Fruit fly (Drosophila melanogaster) whole organism, embryonic: ENCODE results near the gene CG15514.

ENCODE experiments used
- Atf-2 ChIP-seq: fragments of 200-800 bp; sonication (Bioruptor generic); optimal IDR thresholded peaks from 2 replicates; lab custom pipeline; 2016; ENCODE audit warnings: missing biosample characterization, missing genetic modification characterization
- CG10431 ChIP-seq: fragments of 200-800 bp; sonication (Bioruptor generic); optimal IDR thresholded peaks from 3 replicates; lab custom pipeline; 2018; ENCODE audit warnings: missing biosample characterization, mild to moderate bottlenecking, missing genetic modification characterization
- CG12155 ChIP-seq: fragments of 200-800 bp; sonication (Bioruptor generic); optimal IDR thresholded peaks from 3 replicates; lab custom pipeline; 2016; ENCODE audit warnings: missing biosample characterization, missing genetic modification characterization
- CG12744 ChIP-seq: fragments of 200-800 bp; sonication (Bioruptor generic); optimal IDR thresholded peaks from 2 replicates; lab custom pipeline; 2016; ENCODE audit warnings: missing biosample characterization, missing genetic modification characterization
- CG14014 ChIP-seq: fragments of 200-800 bp; sonication (Bioruptor generic); IDR thresholded peaks from 2 replicates; pipeline ENCODE4 v1.3.6; 2022; ENCODE audit warnings: missing biosample characterization, missing genetic modification characterization
- CG17802 ChIP-seq: fragments of 200-800 bp; sonication (Bioruptor generic); optimal IDR thresholded peaks from 2 replicates; lab custom pipeline; 2018; ENCODE audit warnings: missing biosample characterization, mild to moderate bottlenecking, missing genetic modification characterization, moderate library complexity
- CG18619 ChIP-seq: fragments of 200-800 bp; sonication (Bioruptor generic); optimal IDR thresholded peaks from 3 replicates; lab custom pipeline; 2017; ENCODE audit warnings: missing biosample characterization, mild to moderate bottlenecking, missing genetic modification characterization
- CG2889 ChIP-seq: fragments of 200-800 bp; sonication (Bioruptor generic); IDR thresholded peaks from 3 replicates; pipeline ENCODE4 v1.3.6; 2022; ENCODE audit warnings: missing biosample characterization, missing genetic modification characterization
- CG32772 ChIP-seq: fragments of 200-800 bp; sonication (Bioruptor generic); IDR thresholded peaks from 2 replicates; pipeline ENCODE4 v1.3.6; 2022; ENCODE audit warnings: missing biosample characterization, missing genetic modification characterization
- CG33557 ChIP-seq: fragments of 200-800 bp; sonication (Bioruptor generic); optimal IDR thresholded peaks from 2 replicates; lab custom pipeline; 2019; ENCODE audit warnings: missing biosample characterization, mild to moderate bottlenecking, missing genetic modification characterization, moderate library complexity
- CG3995 ChIP-seq: fragments of 200-800 bp; sonication (Bioruptor generic); optimal IDR thresholded peaks from 3 replicates; lab custom pipeline; 2016; ENCODE audit warnings: missing biosample characterization, missing genetic modification characterization
- CG4328 ChIP-seq: fragments of 200-800 bp; sonication (Bioruptor generic); optimal IDR thresholded peaks from 3 replicates; lab custom pipeline; 2017; ENCODE audit warnings: missing biosample characterization, missing genetic modification reagents, missing genetic modification characterization
- CG6683 ChIP-seq: fragments of 200-800 bp; sonication (Bioruptor generic); optimal IDR thresholded peaks from 2 replicates; lab custom pipeline; 2017; ENCODE audit warnings: missing biosample characterization, mild to moderate bottlenecking, missing genetic modification characterization, missing genetic modification reagents
- CG7271 ChIP-seq: fragments of 200-800 bp; sonication (Bioruptor generic); optimal IDR thresholded peaks from 2 replicates; lab custom pipeline; 2018; ENCODE audit warnings: missing biosample characterization, mild to moderate bottlenecking, missing genetic modification characterization, moderate library complexity
- CG7372 ChIP-seq: fragments of 200-800 bp; sonication (Bioruptor generic); IDR thresholded peaks from 2 replicates; pipeline ENCODE4 v1.3.6; 2022; ENCODE audit warnings: missing biosample characterization, missing genetic modification characterization
- CG7786 ChIP-seq: fragments of 200-800 bp; sonication (Bioruptor generic); optimal IDR thresholded peaks from 2 replicates; lab custom pipeline; 2016; ENCODE audit warnings: missing biosample characterization, missing genetic modification characterization
- CG8281 ChIP-seq: fragments of 200-800 bp; sonication (Bioruptor generic); optimal IDR thresholded peaks from 2 replicates; lab custom pipeline; 2018; ENCODE audit warnings: missing biosample characterization, mild to moderate bottlenecking, missing genetic modification characterization, moderate library complexity
- CG8359 ChIP-seq: fragments of 200-800 bp; sonication (Bioruptor generic); optimal IDR thresholded peaks from 2 replicates; lab custom pipeline; 2017; ENCODE audit warnings: missing biosample characterization, mild to moderate bottlenecking, missing genetic modification characterization, borderline replicate concordance
- CG8388 ChIP-seq: fragments of 200-800 bp; sonication (Bioruptor generic); optimal IDR thresholded peaks from 2 replicates; lab custom pipeline; 2019; ENCODE audit warnings: missing biosample characterization, mild to moderate bottlenecking, missing genetic modification characterization, moderate library complexity
- CG9932 ChIP-seq: fragments of 200-800 bp; sonication (Bioruptor generic); IDR thresholded peaks from 2 replicates; pipeline ENCODE4 v1.3.6; 2022; ENCODE audit warnings: missing biosample characterization, missing genetic modification characterization
- CkIIα-i1 ChIP-seq: fragments of 200-800 bp; sonication (Bioruptor generic); IDR thresholded peaks from 2 replicates; pipeline ENCODE4 v1.3.6; 2022; ENCODE audit warnings: missing biosample characterization, missing genetic modification characterization
- Deaf1 ChIP-seq: fragments of 200-800 bp; optimal IDR thresholded peaks from 3 replicates; lab custom pipeline; 2019; ENCODE audit warnings: missing biosample characterization, mild to moderate bottlenecking, missing genetic modification characterization, moderate library complexity
- Dip3 ChIP-seq: fragments of 200-800 bp; sonication (Bioruptor generic); optimal IDR thresholded peaks from 3 replicates; lab custom pipeline; 2016; ENCODE audit warnings: missing biosample characterization, missing genetic modification characterization
- Dll ChIP-seq: fragments of 200-800 bp; sonication (Bioruptor generic); IDR thresholded peaks from 4 replicates; pipeline ENCODE4 v1.3.6; 2022; ENCODE audit warnings: missing biosample characterization, missing genetic modification characterization; ENCODE audit not compliant: partially characterized antibody
- Drgx ChIP-seq: fragments of 200-800 bp; sonication (Bioruptor generic); IDR thresholded peaks from 2 replicates; pipeline ENCODE4 v1.3.6; 2022; ENCODE audit warnings: missing biosample characterization, missing genetic modification characterization
- HLHmδ ChIP-seq: fragments of 200-800 bp; sonication (Bioruptor generic); optimal IDR thresholded peaks from 2 replicates; lab custom pipeline; 2018; ENCODE audit warnings: missing biosample characterization, mild to moderate bottlenecking, missing genetic modification characterization, moderate library complexity
- Hsf ChIP-seq: fragments of 200-800 bp; sonication (Bioruptor generic); optimal IDR thresholded peaks from 3 replicates; lab custom pipeline; 2016; ENCODE audit warnings: missing biosample characterization, missing genetic modification characterization
- Mrtf ChIP-seq: fragments of 200-800 bp; sonication (Bioruptor generic); IDR thresholded peaks from 3 replicates; pipeline ENCODE4 v1.3.6; 2022; ENCODE audit warnings: missing biosample characterization, missing genetic modification characterization
- Oli ChIP-seq: fragments of 200-800 bp; sonication (Bioruptor generic); optimal IDR thresholded peaks from 2 replicates; lab custom pipeline; 2018; ENCODE audit warnings: missing biosample characterization, mild to moderate bottlenecking, missing genetic modification characterization, moderate library complexity
- Ravus ChIP-seq: fragments of 200-800 bp; sonication (Bioruptor generic); IDR thresholded peaks from 2 replicates; pipeline ENCODE4 v1.3.6; 2022; ENCODE audit warnings: missing biosample characterization, missing genetic modification characterization
- Sox102F ChIP-seq: fragments of 200-800 bp; sonication (Bioruptor generic); optimal IDR thresholded peaks from 2 replicates; lab custom pipeline; 2018; ENCODE audit warnings: missing biosample characterization, mild to moderate bottlenecking, missing genetic modification characterization, moderate library complexity
- Spps ChIP-seq: fragments of 200-800 bp; sonication (Bioruptor generic); optimal IDR thresholded peaks from 2 replicates; lab custom pipeline; 2018; ENCODE audit warnings: missing biosample characterization, mild to moderate bottlenecking, missing genetic modification characterization
- Sry-β ChIP-seq: fragments of 200-800 bp; sonication (Bioruptor generic); optimal IDR thresholded peaks from 2 replicates; lab custom pipeline; 2018; ENCODE audit warnings: missing biosample characterization, mild to moderate bottlenecking, missing genetic modification characterization, moderate library complexity
- Stat92E ChIP-seq, 3 experiments: fragments of >200 bp in 2 of 3; fragments of 200-800 bp in 1 of 3; sonication (Bioruptor generic) in 1 of 3; optimal IDR thresholded peaks; 2 replicates each; lab custom pipeline; 2017 to 2019; ENCODE audit warnings: missing biosample characterization in 3 of 3, missing genetic modification characterization in 3 of 3, mild to moderate bottlenecking in 1 of 3, moderate library complexity in 1 of 3
- TFAM ChIP-seq: fragments of 200-800 bp; sonication (Bioruptor generic); optimal IDR thresholded peaks from 2 replicates; lab custom pipeline; 2017; ENCODE audit warnings: missing biosample characterization, missing genetic modification characterization, inconsistent platforms
- Xbp1 ChIP-seq: fragments of 200-800 bp; sonication (Bioruptor generic); optimal IDR thresholded peaks from 3 replicates; lab custom pipeline; 2016; ENCODE audit warnings: missing biosample characterization, mild to moderate bottlenecking, missing genetic modification characterization
- aop ChIP-seq: fragments of 200-800 bp; sonication (Bioruptor generic); IDR thresholded peaks from 2 replicates; pipeline ENCODE4 v1.3.6; 2022; ENCODE audit warnings: missing biosample characterization, missing genetic modification characterization
- cato ChIP-seq: fragments of 200-800 bp; sonication (Bioruptor generic); optimal IDR thresholded peaks from 2 replicates; lab custom pipeline; 2016; ENCODE audit warnings: missing biosample characterization, missing genetic modification characterization, borderline replicate concordance
- ewg ChIP-seq: fragments of 200-800 bp; sonication (Bioruptor generic); optimal IDR thresholded peaks from 3 replicates; lab custom pipeline; 2017; ENCODE audit warnings: mild to moderate bottlenecking, missing biosample characterization, missing genetic modification reagents, missing genetic modification characterization
- ftz-f1 ChIP-seq: fragments of 200-800 bp; sonication (Bioruptor generic); optimal IDR thresholded peaks from 2 replicates; lab custom pipeline; 2016; ENCODE audit warnings: missing biosample characterization, missing genetic modification characterization
- ind ChIP-seq: fragments of 200-800 bp; sonication (Bioruptor generic); optimal IDR thresholded peaks from 3 replicates; lab custom pipeline; 2016; ENCODE audit warnings: missing biosample characterization, missing genetic modification characterization
- inv ChIP-seq: fragments of 200-800 bp; sonication (Bioruptor generic); IDR thresholded peaks from 2 replicates; pipeline ENCODE4 v1.3.6; 2022; ENCODE audit warnings: missing biosample characterization, missing genetic modification characterization; ENCODE audit not compliant: partially characterized antibody
- jumu ChIP-seq: fragments of 200-800 bp; sonication (Bioruptor generic); optimal IDR thresholded peaks from 3 replicates; lab custom pipeline; 2016; ENCODE audit warnings: missing biosample characterization, missing genetic modification characterization
- kay ChIP-seq: fragments of 200-800 bp; sonication (Bioruptor generic); optimal IDR thresholded peaks from 2 replicates; lab custom pipeline; 2016; ENCODE audit warnings: missing biosample characterization, missing genetic modification characterization
- oc ChIP-seq: fragments of 200-800 bp; sonication (Bioruptor generic); optimal IDR thresholded peaks from 2 replicates; lab custom pipeline; 2018; ENCODE audit warnings: missing biosample characterization, mild to moderate bottlenecking, missing genetic modification characterization, moderate library complexity
- ro ChIP-seq: fragments of 200-800 bp; sonication (Bioruptor generic); IDR thresholded peaks from 2 replicates; pipeline ENCODE4 v1.3.6; 2022; ENCODE audit warnings: missing biosample characterization, missing genetic modification characterization
- schlank ChIP-seq: fragments of 200-800 bp; sonication (Bioruptor generic); optimal IDR thresholded peaks from 2 replicates; lab custom pipeline; 2018; ENCODE audit warnings: missing biosample characterization, mild to moderate bottlenecking, missing genetic modification characterization
- toy ChIP-seq: fragments of 200-800 bp; sonication (Bioruptor generic); IDR thresholded peaks from 2 replicates; pipeline ENCODE4 v1.3.6; 2022; ENCODE audit warnings: missing biosample characterization, missing genetic modification characterization
- unpg ChIP-seq: fragments of 200-800 bp; sonication (Bioruptor generic); optimal IDR thresholded peaks from 3 replicates; lab custom pipeline; 2018; ENCODE audit warnings: missing biosample characterization, mild to moderate bottlenecking, missing genetic modification characterization, moderate library complexity
- vvl ChIP-seq: fragments of 200-800 bp; sonication (Bioruptor generic); IDR thresholded peaks from 2 replicates; pipeline ENCODE4 v1.3.6; 2022; ENCODE audit warnings: missing biosample characterization, missing genetic modification characterization
- zen ChIP-seq: fragments of 200-800 bp; sonication (Bioruptor generic); optimal IDR thresholded peaks from 3 replicates; lab custom pipeline; 2018; ENCODE audit warnings: missing biosample characterization, mild to moderate bottlenecking, missing genetic modification characterization, moderate library complexity

The CG15514 gene

dm6 chr3R:29841293-29841791, 20.0 kb downstream of the CG15514 start, which contains the start of gene Cad99C (continued):
- no peak for TF ChIP-seq CG10431 (GFP tag; lab: Kevin White, UChicago)
- TF ChIP-seq CG9932 (GFP tag; lab: Robert Waterston, UW): no peak
- TF ChIP-seq Mrtf (GFP tag; lab: Robert Waterston, UW): no peak
- no peak for TF ChIP-seq CG8359 (GFP tag; lab: Kevin White, UChicago)
- TF ChIP-seq Spps (tag; lab: Kevin White, UChicago): no peak
- TF ChIP-seq kay (GFP tag; lab: Kevin White, UChicago): no peak
- TF ChIP-seq Stat92E (GFP tag; optimal IDR thresholded peaks at IDR 0.05; lab: Kevin White, UChicago): peak in 1 of 3 experiments; percentile 76
- TF ChIP-seq CG3995: no peak
- TF ChIP-seq CG8388: no peak
- TF ChIP-seq CG12155: peak; percentile 24
- no peak for TF ChIP-seq inv
- TF ChIP-seq CG33557 (GFP tag; lab: Kevin White, UChicago): no peak
- TF ChIP-seq CkIIα-i1 (GFP tag; lab: Robert Waterston, UW): no peak
- no peak for TF ChIP-seq CG7372 (GFP tag; lab: Robert Waterston, UW)
- TF ChIP-seq toy (GFP tag; lab: Robert Waterston, UW): no peak
- TF ChIP-seq TFAM (GFP tag; lab: Kevin White, UChicago): no peak
- peak; percentile 14 for TF ChIP-seq oc
- TF ChIP-seq jumu (GFP tag; lab: Kevin White, UChicago): no peak
- no peak for TF ChIP-seq Drgx (GFP tag; lab: Robert Waterston, UW)
- TF ChIP-seq CG4328: no peak
- TF ChIP-seq vvl (GFP tag; lab: Robert Waterston, UW): peak; percentile 66
- no peak for TF ChIP-seq CG17802 (tag; lab: Kevin White, UChicago)
- TF ChIP-seq Sox102F: no peak
- no peak for TF ChIP-seq ewg (GFP tag; lab: Kevin White, UChicago)
- TF ChIP-seq aop (GFP tag; lab: Robert Waterston, UW): no peak
- TF ChIP-seq Deaf1 (tag; lab: Kevin White, UChicago): peak; percentile 90
- no peak for TF ChIP-seq CG2889 (GFP tag; lab: Robert Waterston, UW)
- TF ChIP-seq Dll: no peak
- TF ChIP-seq CG32772 (GFP tag; lab: Robert Waterston, UW): no peak
- TF ChIP-seq cato (GFP tag; lab: Kevin White, UChicago): no peak
- TF ChIP-seq Oli (tag; lab: Kevin White, UChicago): no peak
- no peak for TF ChIP-seq ro (GFP tag; lab: Robert Waterston, UW)
- no peak for TF ChIP-seq CG6683 (GFP tag; lab: Kevin White, UChicago)
- no peak for TF ChIP-seq CG7786 (GFP tag; lab: Kevin White, UChicago)
- TF ChIP-seq ftz-f1 (GFP tag; lab: Kevin White, UChicago): peak; percentile 53
- no peak for TF ChIP-seq zen (tag; lab: Kevin White, UChicago)
- TF ChIP-seq Ravus: no peak
- TF ChIP-seq CG8281 (tag; lab: Kevin White, UChicago): no peak
- TF ChIP-seq Hsf (GFP tag; lab: Kevin White, UChicago): no peak
- TF ChIP-seq CG18619 (GFP tag; lab: Kevin White, UChicago): no peak
- TF ChIP-seq Dip3 (GFP tag; lab: Kevin White, UChicago): no peak
- TF ChIP-seq CG14014 (GFP tag; lab: Robert Waterston, UW): no peak
- no peak for TF ChIP-seq CG7271 (tag; lab: Kevin White, UChicago)
- no peak for TF ChIP-seq Sry-β (GFP tag; lab: Kevin White, UChicago)
- no peak for TF ChIP-seq unpg (GFP tag; lab: Kevin White, UChicago)
- TF ChIP-seq HLHmδ (GFP tag; lab: Kevin White, UChicago): no peak
- TF ChIP-seq Xbp1 (GFP tag; lab: Kevin White, UChicago): no peak
- TF ChIP-seq CG12744 (GFP tag; lab: Kevin White, UChicago): no peak
- no peak for TF ChIP-seq ind (GFP tag; lab: Kevin White, UChicago)
- TF ChIP-seq Atf-2 (GFP tag; lab: Kevin White, UChicago): no peak
- no peak for TF ChIP-seq schlank
